Fruit fly (Drosophila melanogaster): ENCODE measurements around the gene Ugt37B1.

DNA sequence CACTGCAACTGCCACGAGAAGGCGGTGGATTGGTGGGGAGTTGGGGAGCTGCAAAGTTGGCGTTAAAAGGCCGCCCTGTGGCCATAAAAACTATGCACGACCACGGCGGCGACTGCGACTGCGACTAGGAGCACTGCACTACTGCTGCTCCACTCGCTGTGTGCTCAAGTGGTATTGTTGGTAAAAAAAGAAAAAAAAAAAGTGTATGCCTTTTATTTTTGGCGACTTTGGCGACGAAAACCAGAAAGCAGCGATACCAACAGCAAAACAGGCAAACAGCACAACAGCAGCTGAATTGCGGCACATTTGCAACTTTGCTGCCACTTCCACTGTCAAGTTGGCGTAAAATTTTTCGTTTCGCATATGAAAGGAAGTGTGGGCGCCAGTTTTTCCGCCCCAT, 46.5 kb downstream of the Ugt37B1 start:
- TF ChIP-seq CG7101 (tag; optimal IDR thresholded peaks at IDR 0.05) (no peak), CG1620 (GFP tag; optimal IDR thresholded peaks at IDR 0.05) (no peak), kay (GFP tag; ENCODE audit: borderline replicate concordance) (no peak), bab1 (GFP tag; optimal IDR thresholded peaks at IDR 0.05) (no peak), cnc (optimal IDR thresholded peaks at IDR 0.05) (no peak), CG11617 (GFP tag; optimal IDR thresholded peaks at IDR 0.05) (no peak)

Data from whole organism, adult.